Worm (Caenorhabditis elegans) whole organism, young adult: ENCODE data around the gene rgef-1.

Experiments used
- ama-1 ChIP-seq, 3 experiments: fragments of 150-350 bp in 1 of 3; sonication (generic microtip) in 2 of 3; optimal IDR thresholded peaks; 2 replicates each; lab custom pipeline; 2014 to 2018; ENCODE audit warnings: missing biosample characterization in 2 of 3, missing genetic modification characterization in 2 of 3, missing genetic modification reagents in 2 of 3
- dpl-1 ChIP-seq: fragments of 150-350 bp; optimal IDR thresholded peaks from 2 replicates; lab custom pipeline; 2014; ENCODE audit warnings: missing biosample characterization, missing genetic modification reagents, missing genetic modification characterization
- rec-8 ChIP-seq, 2 experiments: sonication (generic microtip); optimal IDR thresholded peaks; 2 replicates each; lab custom pipeline; 2016; ENCODE audit warnings: mild to moderate bottlenecking in 2 of 2, missing genetic modification characterization in 2 of 2, missing genetic modification reagents in 2 of 2, missing genotype in 2 of 2, missing biosample characterization in 1 of 2, missing compliant biosample characterization in 1 of 2, moderate library complexity in 1 of 2
- snpc-4 ChIP-seq, 5 experiments: fragments of 150-350 bp in 1 of 5; sonication (generic microtip) in 4 of 5; optimal IDR thresholded peaks; 2 replicates each; lab custom pipeline; 2014 to 2018; ENCODE audit warnings: missing genetic modification characterization in 5 of 5, missing biosample characterization in 3 of 5, antibody characterized with exemption in 2 of 5, mild to moderate bottlenecking in 2 of 5, missing compliant biosample characterization in 2 of 5, missing genotype in 2 of 5, moderate library complexity in 2 of 5, missing genetic modification reagents in 1 of 5

DNA sequence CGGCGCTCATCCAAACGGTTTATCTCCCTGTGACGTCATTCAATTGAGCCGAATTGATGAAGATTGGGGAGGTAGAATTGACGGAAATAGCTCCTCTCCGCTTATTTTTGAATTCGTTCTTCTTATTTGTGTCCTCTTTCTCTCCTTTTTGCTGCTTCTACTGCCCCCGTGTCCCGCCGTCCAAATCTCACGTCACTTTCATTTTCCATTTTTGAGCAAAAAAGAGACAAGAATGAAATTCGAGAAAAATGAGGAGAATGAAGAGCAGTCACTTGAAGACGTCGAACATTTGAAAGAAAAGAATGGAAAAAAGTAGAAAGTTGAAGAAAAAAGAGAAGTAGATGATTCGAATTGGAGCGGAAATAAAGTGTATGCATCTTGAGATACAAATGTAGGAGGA lies 2.1 kb upstream of the rgef-1 start:
- TF ChIP-seq ama-1 (optimal IDR thresholded peaks at IDR 0.05; lab: Kevin White, UChicago) (no peak), ama-1 (GFP tag; optimal IDR thresholded peaks at IDR 0.05; lab: Kevin White, UChicago) (no peak), rec-8 (tag; optimal IDR thresholded peaks at IDR 0.05; lab: Kevin White, UChicago) (no peak), dpl-1 (GFP tag; lab: Kevin White, UChicago) (no peak), snpc-4 (GFP tag; optimal IDR thresholded peaks at IDR 0.05; lab: Kevin White, UChicago) (no peak), snpc-4 (tag; optimal IDR thresholded peaks at IDR 0.05; lab: Kevin White, UChicago) (no peak)
